Worm (Caenorhabditis elegans): ENCODE results near the gene ttc-37.

- TF ChIP-seq unc-62 (GFP tag; optimal IDR thresholded peaks at IDR 0.05) = no peak
- TF ChIP-seq ZK546.5 (tag; optimal IDR thresholded peaks at IDR 0.05) = no peak
- TF ChIP-seq unc-39 (tag; optimal IDR thresholded peaks at IDR 0.05) = no peak
- no peak for TF ChIP-seq alr-1 (tag; optimal IDR thresholded peaks at IDR 0.05)
- TF ChIP-seq ztf-11 (tag; optimal IDR thresholded peaks at IDR 0.05) = no peak
- TF ChIP-seq peb-1 (tag; optimal IDR thresholded peaks at IDR 0.05) = no peak
- no peak for TF ChIP-seq skn-1 (tag; optimal IDR thresholded peaks at IDR 0.05)
- TF ChIP-seq egl-27 (tag; optimal IDR thresholded peaks at IDR 0.05) = peak; percentile 13
- peak; percentile 33 to 82 for TF ChIP-seq lsy-2 (tag; optimal IDR thresholded peaks at IDR 0.05)
- TF ChIP-seq ztf-1 (GFP tag; conservative IDR thresholded peaks at IDR 0.05) = no peak
- TF ChIP-seq aly-2 (tag; optimal IDR thresholded peaks at IDR 0.05) = no peak
- TF ChIP-seq nhr-237 (tag; optimal IDR thresholded peaks at IDR 0.05) = no peak
Observed at ce11 chrV:5204127-5204526, at the start of gene ttc-37.

Measured in whole organism, L2 larva.